Worm (Caenorhabditis elegans): Measurements from ENCODE around the gene srbc-25.

Gene srbc-25

ce11 chrV:17201847-17202246 lies 28.0 kb downstream of the srbc-25 start, which contains the start of gene Y68A4A.10:
Gene Y68A4A.10 (plus strand): TSS chrV:17202147.
- no peak for TF ChIP-seq hnd-1 (tag; optimal IDR thresholded peaks at IDR 0.05)
- no peak for TF ChIP-seq ceh-13 (GFP tag; optimal IDR thresholded peaks at IDR 0.05)
- TF ChIP-seq scrt-1 (GFP tag; IDR thresholded peaks at IDR 0.05): no peak
- TF ChIP-seq flt-1 (GFP tag; IDR thresholded peaks at IDR 0.05): no peak
- no peak for TF ChIP-seq sea-1 (GFP tag; conservative IDR thresholded peaks at IDR 0.05)
- TF ChIP-seq F13C5.2 (tag; optimal IDR thresholded peaks at IDR 0.05): no peak
- TF ChIP-seq aly-1 (tag; optimal IDR thresholded peaks at IDR 0.05): no peak
- no peak for TF ChIP-seq ceh-36 (tag; optimal IDR thresholded peaks at IDR 0.05)
- no peak for TF ChIP-seq hmbx-1 (tag; optimal IDR thresholded peaks at IDR 0.05)

ce11 chrV:17206469-17206868 lies 32.6 kb downstream of the srbc-25 start:
- TF ChIP-seq ceh-13 (GFP tag; optimal IDR thresholded peaks at IDR 0.05) (no peak), ama-1 (optimal IDR thresholded peaks at IDR 0.05) (no peak), F13C5.2 (tag; optimal IDR thresholded peaks at IDR 0.05) (no peak)

- TF ChIP-seq B0310.2 (tag; optimal IDR thresholded peaks at IDR 0.05) (no peak), scrt-1 (GFP tag; IDR thresholded peaks at IDR 0.05) (no peak), ceh-13 (GFP tag; optimal IDR thresholded peaks at IDR 0.05) (no peak), F13C5.2 (tag; optimal IDR thresholded peaks at IDR 0.05) (no peak), hmbx-1 (tag; optimal IDR thresholded peaks at IDR 0.05) (no peak), sea-1 (GFP tag; conservative IDR thresholded peaks at IDR 0.05) (no peak), ama-1 (optimal IDR thresholded peaks at IDR 0.05) (no peak), pes-1 (GFP tag; IDR thresholded peaks at IDR 0.05) (no peak), flt-1 (GFP tag; IDR thresholded peaks at IDR 0.05) (no peak), tbx-11 (GFP tag; IDR thresholded peaks at IDR 0.05) (no peak), ets-7 (tag; optimal IDR thresholded peaks at IDR 0.05) (no peak), hnd-1 (tag; optimal IDR thresholded peaks at IDR 0.05) (no peak), tbx-37 (GFP tag; conservative IDR thresholded peaks at IDR 0.05) (no peak), ceh-36 (tag; optimal IDR thresholded peaks at IDR 0.05) (no peak), hmg-4 (GFP tag; optimal IDR thresholded peaks at IDR 0.05) (no peak)
Measured at ce11 chrV:17208045-17208444, 34.2 kb downstream of the srbc-25 start, which contains the start of gene Y68A4A.13. Gene Y68A4A.13 (minus strand): TSS chrV:17208145.

ce11 chrV:17211989-17212731 lies 38.3 kb downstream of the srbc-25 start, which contains the start of gene srh-236:
Gene srh-236 (minus strand): TSS chrV:17212039.
- TF ChIP-seq sea-1 (GFP tag; conservative IDR thresholded peaks at IDR 0.05) (no peak), tbx-11 (GFP tag; IDR thresholded peaks at IDR 0.05) (no peak), ets-7 (tag; optimal IDR thresholded peaks at IDR 0.05) (no peak), pes-1 (GFP tag; IDR thresholded peaks at IDR 0.05) (no peak), hmg-4 (GFP tag; optimal IDR thresholded peaks at IDR 0.05) (no peak), tra-4 (tag; optimal IDR thresholded peaks at IDR 0.05) (no peak), ceh-13 (GFP tag; optimal IDR thresholded peaks at IDR 0.05) (no peak), F13C5.2 (tag; optimal IDR thresholded peaks at IDR 0.05) (no peak)

- no peak for TF ChIP-seq ceh-13 (GFP tag; optimal IDR thresholded peaks at IDR 0.05)
- no peak for TF ChIP-seq pes-1 (GFP tag; IDR thresholded peaks at IDR 0.05)
- TF ChIP-seq scrt-1 (GFP tag; IDR thresholded peaks at IDR 0.05): no peak
- no peak for TF ChIP-seq ama-1 (optimal IDR thresholded peaks at IDR 0.05)
- no peak for TF ChIP-seq flt-1 (GFP tag; IDR thresholded peaks at IDR 0.05)
- TF ChIP-seq sea-1 (GFP tag; conservative IDR thresholded peaks at IDR 0.05): no peak
- no peak for TF ChIP-seq aly-1 (tag; optimal IDR thresholded peaks at IDR 0.05)
- TF ChIP-seq ceh-36 (tag; optimal IDR thresholded peaks at IDR 0.05): no peak
- no peak for TF ChIP-seq tra-4 (tag; optimal IDR thresholded peaks at IDR 0.05)
- no peak for TF ChIP-seq hnd-1 (tag; optimal IDR thresholded peaks at IDR 0.05)
- no peak for TF ChIP-seq F13C5.2 (tag; optimal IDR thresholded peaks at IDR 0.05)
- TF ChIP-seq ets-7 (tag; optimal IDR thresholded peaks at IDR 0.05): no peak
- TF ChIP-seq hmbx-1 (tag; optimal IDR thresholded peaks at IDR 0.05): no peak
- no peak for TF ChIP-seq B0310.2 (tag; optimal IDR thresholded peaks at IDR 0.05)
- TF ChIP-seq tbx-11 (GFP tag; IDR thresholded peaks at IDR 0.05): no peak
- TF ChIP-seq tbx-37 (GFP tag; conservative IDR thresholded peaks at IDR 0.05): no peak
- TF ChIP-seq hmg-4 (GFP tag; optimal IDR thresholded peaks at IDR 0.05): no peak
Measured at ce11 chrV:17212743-17213142, 38.9 kb downstream of the srbc-25 start, which contains the start of gene srh-113. Gene srh-113 (plus strand): TSS chrV:17213043.

ce11 chrV:17215602-17216001 lies 41.8 kb downstream of the srbc-25 start:
- TF ChIP-seq flt-1 (GFP tag; IDR thresholded peaks at IDR 0.05): no peak

ce11 chrV:17217690-17218089 lies 43.9 kb downstream of the srbc-25 start, which contains the start of gene srbc-62:
Gene srbc-62 (plus strand): TSS chrV:17217990.
- no peak for TF ChIP-seq ama-1 (optimal IDR thresholded peaks at IDR 0.05)
- TF ChIP-seq hnd-1 (tag; optimal IDR thresholded peaks at IDR 0.05): no peak
- no peak for TF ChIP-seq tbx-37 (GFP tag; conservative IDR thresholded peaks at IDR 0.05)
- TF ChIP-seq sea-1 (GFP tag; conservative IDR thresholded peaks at IDR 0.05): no peak
- TF ChIP-seq scrt-1 (GFP tag; IDR thresholded peaks at IDR 0.05): no peak
- TF ChIP-seq ets-7 (tag; optimal IDR thresholded peaks at IDR 0.05): no peak
- no peak for TF ChIP-seq hmbx-1 (tag; optimal IDR thresholded peaks at IDR 0.05)
- no peak for TF ChIP-seq F13C5.2 (tag; optimal IDR thresholded peaks at IDR 0.05)
- TF ChIP-seq tra-4 (tag; optimal IDR thresholded peaks at IDR 0.05): no peak
- no peak for TF ChIP-seq aly-1 (tag; optimal IDR thresholded peaks at IDR 0.05)
- TF ChIP-seq B0310.2 (tag; optimal IDR thresholded peaks at IDR 0.05): no peak
- no peak for TF ChIP-seq ceh-36 (tag; optimal IDR thresholded peaks at IDR 0.05)
- no peak for TF ChIP-seq pes-1 (GFP tag; IDR thresholded peaks at IDR 0.05)
- TF ChIP-seq tbx-11 (GFP tag; IDR thresholded peaks at IDR 0.05): no peak
- TF ChIP-seq hmg-4 (GFP tag; optimal IDR thresholded peaks at IDR 0.05): no peak
- no peak for TF ChIP-seq ceh-13 (GFP tag; optimal IDR thresholded peaks at IDR 0.05)
- no peak for TF ChIP-seq flt-1 (GFP tag; IDR thresholded peaks at IDR 0.05)
